Worm (Caenorhabditis elegans): Measurements from ENCODE around the gene lgc-57.

ce11 chrII:10694713-10695112, at the start of gene lgc-57:
- TF ChIP-seq jun-1 (tag; optimal IDR thresholded peaks at IDR 0.05), result no peak
- no peak for TF ChIP-seq elt-3 (tag; optimal IDR thresholded peaks at IDR 0.05)
- no peak for TF ChIP-seq skn-1 (tag; optimal IDR thresholded peaks at IDR 0.05)
- TF ChIP-seq tbx-2 (tag; optimal IDR thresholded peaks at IDR 0.05), result no peak
- no peak for TF ChIP-seq mdl-1 (tag; optimal IDR thresholded peaks at IDR 0.05)
- no peak for TF ChIP-seq unc-39 (tag; optimal IDR thresholded peaks at IDR 0.05)
- no peak for TF ChIP-seq nhr-12 (tag; optimal IDR thresholded peaks at IDR 0.05)
- no peak for TF ChIP-seq sea-2 (GFP tag; optimal IDR thresholded peaks at IDR 0.05)

All from whole organism, L3 larva.